Comparison of ENCODE assay signal across 2 fruit fly cellular contexts in genomic region chr2L:11452601-11453345, dm6.
TF ChIP-seq lines count a peak whose summit lies in the region.

No protein-coding gene starts in this region.

- no peak for TF ChIP-seq CTCF in whole organism, embryonic (GFP tag; optimal IDR thresholded peaks at IDR 0.05; lab: Kevin White, UChicago)

TF ChIP-seq in whole organism, embryonic, 481 proteins besides CTCF, POLR2A, EP300 and RAD21 (continues in another document):
- no peak for TF ChIP-seq CG14860 (GFP tag; IDR thresholded peaks at IDR 0.05; lab: Robert Waterston, UW; ENCODE audit: partially characterized antibody)
- peak; percentile 34 for TF ChIP-seq CG10654 (GFP tag; optimal IDR thresholded peaks at IDR 0.05; lab: Kevin White, UChicago)
- no peak for TF ChIP-seq wdn (GFP tag; IDR thresholded peaks at IDR 0.05; lab: Robert Waterston, UW)
- peak in 1 of 2 experiments; percentile 32 for TF ChIP-seq dpn (GFP tag; optimal IDR thresholded peaks at IDR 0.05; lab: Kevin White, UChicago)
- peak; percentile 38 for TF ChIP-seq CG17385 (GFP tag; optimal IDR thresholded peaks at IDR 0.05; lab: Kevin White, UChicago)
- no peak for TF ChIP-seq CG2678 (tag; optimal IDR thresholded peaks at IDR 0.05; lab: Kevin White, UChicago)
- TF ChIP-seq nerfin-2 (GFP tag; IDR thresholded peaks at IDR 0.05; lab: Robert Waterston, UW; ENCODE audit: partially characterized antibody) = no peak
- TF ChIP-seq jumu (GFP tag; optimal IDR thresholded peaks at IDR 0.05; lab: Kevin White, UChicago) = peak; percentile 57
- peak; percentile 71 for TF ChIP-seq twi (tag; optimal IDR thresholded peaks at IDR 0.05; lab: Kevin White, UChicago)
- no peak for TF ChIP-seq CG13287 (GFP tag; IDR thresholded peaks at IDR 0.05; lab: Robert Waterston, UW; ENCODE audit: partially characterized antibody)
- TF ChIP-seq tio (GFP tag; optimal IDR thresholded peaks at IDR 0.05; lab: Kevin White, UChicago) = peak; percentile 57
- peak; percentile 21; the same call in 1 of the 3 replicates for TF ChIP-seq ase (GFP tag; IDR thresholded peaks at IDR 0.05; lab: Robert Waterston, UW)
- TF ChIP-seq CG8765 (GFP tag; IDR thresholded peaks at IDR 0.05; lab: Robert Waterston, UW) = peak; percentile 78
- no peak for TF ChIP-seq CG3163 (GFP tag; optimal IDR thresholded peaks at IDR 0.05; lab: Kevin White, UChicago)
- no peak for TF ChIP-seq Myb (GFP tag; optimal IDR thresholded peaks at IDR 0.05; lab: Kevin White, UChicago)
- TF ChIP-seq CG7271 (tag; optimal IDR thresholded peaks at IDR 0.05; lab: Kevin White, UChicago) = peak; percentile 88
- TF ChIP-seq CG2199 (GFP tag; IDR thresholded peaks at IDR 0.05; lab: Robert Waterston, UW) = 0 out of 3 replicates have a peak, but pooled peaks have one; percentile 39
- TF ChIP-seq Ada2b (GFP tag; IDR thresholded peaks at IDR 0.05; lab: Robert Waterston, UW) = no peak
- TF ChIP-seq cad (GFP tag; optimal IDR thresholded peaks at IDR 0.05; lab: Kevin White, UChicago) = peak; percentile 98
- 0 out of 2 replicates have a peak, but pooled peaks have one; percentile 22 for TF ChIP-seq H2.0 (GFP tag; IDR thresholded peaks at IDR 0.05; lab: Robert Waterston, UW)
- TF ChIP-seq CG11398 (GFP tag; optimal IDR thresholded peaks at IDR 0.05; lab: Kevin White, UChicago) = no peak
- no peak for TF ChIP-seq CG32767 (GFP tag; IDR thresholded peaks at IDR 0.05; lab: Robert Waterston, UW)
- TF ChIP-seq cwo (GFP tag; optimal IDR thresholded peaks at IDR 0.05; lab: Kevin White, UChicago) = no peak
- peak; percentile 77 for TF ChIP-seq CG17829 (tag; optimal IDR thresholded peaks at IDR 0.05; lab: Kevin White, UChicago)
- TF ChIP-seq Fer1 (GFP tag; optimal IDR thresholded peaks at IDR 0.05; lab: Kevin White, UChicago) = no peak
- TF ChIP-seq ATbp (GFP tag; optimal IDR thresholded peaks at IDR 0.05; lab: Kevin White, UChicago) = peak; percentile 23
- no peak for TF ChIP-seq CG14667 (GFP tag; IDR thresholded peaks at IDR 0.05; lab: Robert Waterston, UW)
- TF ChIP-seq CG8478 (optimal IDR thresholded peaks at IDR 0.05; lab: Kevin White, UChicago) = no peak
- no peak for TF ChIP-seq dm (GFP tag; optimal IDR thresholded peaks at IDR 0.05; lab: Kevin White, UChicago)
- TF ChIP-seq fd3F (GFP tag; optimal IDR thresholded peaks at IDR 0.05; lab: Kevin White, UChicago) = no peak
- peak in 1 of 2 experiments; percentile 21 for TF ChIP-seq Hr51 (GFP tag; optimal IDR thresholded peaks at IDR 0.05; lab: Kevin White, UChicago)
- no peak for TF ChIP-seq Dfd (GFP tag; optimal IDR thresholded peaks at IDR 0.05; lab: Kevin White, UChicago)
- TF ChIP-seq CG15601 (tag; optimal IDR thresholded peaks at IDR 0.05; lab: Kevin White, UChicago) = peak; percentile 56
- no peak for TF ChIP-seq CG15514 (GFP tag; optimal IDR thresholded peaks at IDR 0.05; lab: Kevin White, UChicago)
- no peak for TF ChIP-seq Nf-YA (GFP tag; IDR thresholded peaks at IDR 0.05; lab: Robert Waterston, UW)
- no peak for TF ChIP-seq tna (GFP tag; IDR thresholded peaks at IDR 0.05; lab: Robert Waterston, UW; ENCODE audit: partially characterized antibody)
- no peak for TF ChIP-seq Opbp (GFP tag; IDR thresholded peaks at IDR 0.05; lab: Robert Waterston, UW; ENCODE audit: partially characterized antibody)
- TF ChIP-seq CG7556 (GFP tag; optimal IDR thresholded peaks at IDR 0.05; lab: Kevin White, UChicago) = peak; percentile 53
- TF ChIP-seq sisA (GFP tag; IDR thresholded peaks at IDR 0.05; lab: Robert Waterston, UW) = no peak
- no peak for TF ChIP-seq lab (GFP tag; optimal IDR thresholded peaks at IDR 0.05; lab: Kevin White, UChicago)
- TF ChIP-seq Aef1 (GFP tag; IDR thresholded peaks at IDR 0.05; lab: Robert Waterston, UW) = no peak
- TF ChIP-seq CG4617 (GFP tag; optimal IDR thresholded peaks at IDR 0.05; lab: Kevin White, UChicago; ENCODE audit: borderline replicate concordance) = no peak
- TF ChIP-seq CG13424 (tag; optimal IDR thresholded peaks at IDR 0.05; lab: Kevin White, UChicago) = peak; percentile 46
- no peak for TF ChIP-seq CG6854 (GFP tag; optimal IDR thresholded peaks at IDR 0.05; lab: Kevin White, UChicago)
- TF ChIP-seq CG10366 (GFP tag; IDR thresholded peaks at IDR 0.05; lab: Robert Waterston, UW) = peak; percentile 29; the same call in 1 of the 2 replicates

TF ChIP-seq in whole organism, wandering third instar larva, 38 proteins besides CTCF, POLR2A, EP300 and RAD21:
- TF ChIP-seq pan (optimal IDR thresholded peaks at IDR 0.05; lab: Kevin White, UChicago) = no peak
- peak; percentile 37 for TF ChIP-seq sv (GFP tag; optimal IDR thresholded peaks at IDR 0.05; lab: Kevin White, UChicago)
TF ChIP-seq in whole organism, wandering third instar larva: peak in this region for 1.

Comparison
In these comparisons a context has a peak if more than half of its experiments do, and no peak if none do; other contexts are left out.
1. Of the 10 proteins assayed by ChIP-seq in both whole organism, embryonic and whole organism, wandering third instar larva: peak only in whole organism, embryonic: Abd-B; only in whole organism, wandering third instar larva: none; in both: none; in neither: 7; mixed calls (peak in some experiments, not most) for 2.